Worm (Caenorhabditis elegans): ENCODE results near the gene mrpl-11.
A peak's percentile ranks its signal among the peaks of the same experiment; 100 is the strongest.

Gene mrpl-11

ce11 chrIII:8685590-8686240 is 31.7 kb upstream of the mrpl-11 start (continued):
- TF ChIP-seq attf-5 (GFP tag; optimal IDR thresholded peaks at IDR 0.05), result no peak
- peak in 1 of 2 experiments; percentile 3 for TF ChIP-seq let-607 (tag; optimal IDR thresholded peaks at IDR 0.05)
- peak; percentile 66; the same call in 1 of the 2 replicates for TF ChIP-seq Y53G8AR.9 (GFP tag; conservative IDR thresholded peaks at IDR 0.05)
- TF ChIP-seq madf-6 (GFP tag; IDR thresholded peaks at IDR 0.05), result peak; percentile 63
- TF ChIP-seq B0019.2 (GFP tag; conservative IDR thresholded peaks at IDR 0.05), result no peak

- no peak for TF ChIP-seq dox-1 (GFP tag; IDR thresholded peaks at IDR 0.05)
- TF ChIP-seq lin-26 (GFP tag; IDR thresholded peaks at IDR 0.05), result 0 out of 2 replicates have a peak, but pooled peaks have one; percentile 7
- TF ChIP-seq ceh-27 (GFP tag; optimal IDR thresholded peaks at IDR 0.05), result no peak
- TF ChIP-seq nhr-80 (tag; optimal IDR thresholded peaks at IDR 0.05), result peak; percentile 56
- peak; percentile 10 for TF ChIP-seq repo-1 (tag; optimal IDR thresholded peaks at IDR 0.05)
- no peak for TF ChIP-seq cebp-1 (GFP tag; IDR thresholded peaks at IDR 0.05)
- TF ChIP-seq cebp-1 (tag; optimal IDR thresholded peaks at IDR 0.05), result peak; percentile 28
- TF ChIP-seq hrde-1 (tag; optimal IDR thresholded peaks at IDR 0.05; ENCODE audit: borderline replicate concordance), result no peak
- TF ChIP-seq nhr-27 (tag; optimal IDR thresholded peaks at IDR 0.05), result no peak
- 0 out of 2 replicates have a peak, but pooled peaks have one; percentile 7 for TF ChIP-seq lir-1 (GFP tag; conservative IDR thresholded peaks at IDR 0.05)
- no peak for TF ChIP-seq Y67H2A.10 (GFP tag; conservative IDR thresholded peaks at IDR 0.05)
- TF ChIP-seq nfya-1 (tag; optimal IDR thresholded peaks at IDR 0.05; ENCODE audit: borderline replicate concordance, insufficient read depth), result no peak
- no peak for TF ChIP-seq ccch-3 (GFP tag; optimal IDR thresholded peaks at IDR 0.05)
- TF ChIP-seq mcd-1 (GFP tag; IDR thresholded peaks at IDR 0.05), result no peak
- TF ChIP-seq egrh-3 (GFP tag; IDR thresholded peaks at IDR 0.05), result no peak
- no peak for TF ChIP-seq F57A8.1 (GFP tag; optimal IDR thresholded peaks at IDR 0.05)
- TF ChIP-seq attf-5 (GFP tag; optimal IDR thresholded peaks at IDR 0.05), result peak; percentile 12
- no peak for TF ChIP-seq fkh-3 (tag; optimal IDR thresholded peaks at IDR 0.05)
- 0 out of 2 replicates have a peak, but pooled peaks have one; percentile 22 for TF ChIP-seq let-526 (GFP tag; IDR thresholded peaks at IDR 0.05)
- TF ChIP-seq F10E7.11 (tag; optimal IDR thresholded peaks at IDR 0.05), result no peak
- TF ChIP-seq lin-54 (GFP tag; optimal IDR thresholded peaks at IDR 0.05), result no peak
Observed at ce11 chrIII:8688438-8688946, 29.0 kb upstream of the mrpl-11 start, which contains the start of gene hadb-1. hadb-1 (minus strand) TSS chrIII:8688488.

- TF ChIP-seq madf-8 (GFP tag; conservative IDR thresholded peaks at IDR 0.05), result peak; percentile 82
- no peak for TF ChIP-seq T26A5.8 (tag; optimal IDR thresholded peaks at IDR 0.05)
- no peak for TF ChIP-seq tbx-9 (tag; optimal IDR thresholded peaks at IDR 0.05; ENCODE audit: borderline replicate concordance)
- peak; percentile 92 for TF ChIP-seq madf-6 (GFP tag; IDR thresholded peaks at IDR 0.05)
- TF ChIP-seq B0019.2 (GFP tag; conservative IDR thresholded peaks at IDR 0.05), result no peak
- no peak for TF ChIP-seq lsy-27 (tag; optimal IDR thresholded peaks at IDR 0.05; ENCODE audit: borderline replicate concordance, insufficient read depth)
- no peak for TF ChIP-seq rec-8 (tag; optimal IDR thresholded peaks at IDR 0.05)
- TF ChIP-seq efl-1 (GFP tag; optimal IDR thresholded peaks at IDR 0.05), result peak; percentile 78
- no peak for TF ChIP-seq attf-6 (GFP tag; IDR thresholded peaks at IDR 0.05)
- TF ChIP-seq somi-1 (GFP tag; optimal IDR thresholded peaks at IDR 0.05), result no peak
- no peak for TF ChIP-seq aptf-3 (GFP tag; IDR thresholded peaks at IDR 0.05)
- TF ChIP-seq ztf-26 (tag; optimal IDR thresholded peaks at IDR 0.05), result no peak
- TF ChIP-seq pbrm-1 (GFP tag; IDR thresholded peaks at IDR 0.05), result no peak
- TF ChIP-seq lir-1 (GFP tag; conservative IDR thresholded peaks at IDR 0.05), result no peak
- TF ChIP-seq xnd-1 (tag; optimal IDR thresholded peaks at IDR 0.05), result peak; percentile 80
- no peak for TF ChIP-seq B0035.1 (tag; optimal IDR thresholded peaks at IDR 0.05)
- TF ChIP-seq snpc-4 (GFP tag; optimal IDR thresholded peaks at IDR 0.05), result peak; percentile 16
- peak in 1 of 4 experiments; percentile 1 for TF ChIP-seq snpc-4 (tag; optimal IDR thresholded peaks at IDR 0.05)
- TF ChIP-seq zim-3 (tag; optimal IDR thresholded peaks at IDR 0.05), result no peak
- TF ChIP-seq ceh-100 (GFP tag; IDR thresholded peaks at IDR 0.05), result no peak
- no peak for TF ChIP-seq ama-1 (optimal IDR thresholded peaks at IDR 0.05)
- no peak for TF ChIP-seq ama-1 (GFP tag; optimal IDR thresholded peaks at IDR 0.05)
- no peak for TF ChIP-seq hrde-1 (tag; optimal IDR thresholded peaks at IDR 0.05; ENCODE audit: borderline replicate concordance)
Observed at ce11 chrIII:8689143-8689542, 28.3 kb upstream of the mrpl-11 start.
